Worm (Caenorhabditis elegans): ENCODE data around the gene sre-33.

DNA sequence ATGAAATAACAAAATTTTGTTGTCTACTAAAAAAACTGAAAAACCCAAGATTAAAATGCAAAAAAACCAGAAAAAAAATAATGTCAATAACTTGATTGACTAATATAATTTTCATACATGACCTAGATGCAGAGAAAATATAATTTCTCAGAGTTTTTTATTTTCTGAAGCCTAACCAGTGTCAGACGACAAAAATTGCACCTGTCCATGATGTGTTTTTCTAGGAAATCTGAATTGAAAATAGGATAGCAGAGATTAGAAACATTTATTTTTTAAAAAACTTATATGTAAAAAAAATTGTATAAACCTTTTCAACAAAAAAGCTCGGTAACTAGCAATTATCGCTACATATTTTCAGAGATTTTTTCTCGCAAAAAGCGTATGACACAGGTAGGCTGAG lies 35.1 kb upstream of the sre-33 start:
- TF ChIP-seq F13H6.1 (tag; optimal IDR thresholded peaks at IDR 0.05) (no peak), T23F11.4 (GFP tag; optimal IDR thresholded peaks at IDR 0.05) (no peak), gmeb-2 (tag; optimal IDR thresholded peaks at IDR 0.05) (no peak), C08G9.2 (tag; optimal IDR thresholded peaks at IDR 0.05) (no peak), pqm-1 (tag; optimal IDR thresholded peaks at IDR 0.05) (no peak), zip-5 (tag; optimal IDR thresholded peaks at IDR 0.05) (no peak), ceh-9 (tag; optimal IDR thresholded peaks at IDR 0.05) (no peak), pax-1 (tag; optimal IDR thresholded peaks at IDR 0.05) (no peak), hlh-8 (tag; optimal IDR thresholded peaks at IDR 0.05) (no peak), ama-1 (optimal IDR thresholded peaks at IDR 0.05) (no peak), unc-55 (GFP tag; optimal IDR thresholded peaks at IDR 0.05) (no peak), npax-4 (tag; optimal IDR thresholded peaks at IDR 0.05) (no peak), pha-2 (tag; optimal IDR thresholded peaks at IDR 0.05) (no peak), hlh-6 (tag; optimal IDR thresholded peaks at IDR 0.05) (no peak)
